Worm (Caenorhabditis elegans): Measurements from ENCODE around the gene C45B2.8.

C45B2.8 gene

ce11 chrX:6087676-6088075 is at the start of gene C45B2.8:
Gene C45B2.8 (plus strand): TSS chrX:6087976.
- no peak for TF ChIP-seq nhr-10 (tag; optimal IDR thresholded peaks at IDR 0.05)
- TF ChIP-seq skn-1 (tag; optimal IDR thresholded peaks at IDR 0.05), result no peak
- no peak for TF ChIP-seq madf-9 (GFP tag; conservative IDR thresholded peaks at IDR 0.05)
- no peak for TF ChIP-seq lin-13 (GFP tag; optimal IDR thresholded peaks at IDR 0.05)
- TF ChIP-seq ZK337.2 (GFP tag; IDR thresholded peaks at IDR 0.05), result no peak
- TF ChIP-seq gei-8 (GFP tag; optimal IDR thresholded peaks at IDR 0.05), result no peak
- TF ChIP-seq zfp-3 (GFP tag; conservative IDR thresholded peaks at IDR 0.05), result no peak
- no peak for TF ChIP-seq tra-1 (GFP tag; IDR thresholded peaks at IDR 0.05)
- TF ChIP-seq daf-12 (tag; optimal IDR thresholded peaks at IDR 0.05), result no peak
- TF ChIP-seq unc-39 (tag; optimal IDR thresholded peaks at IDR 0.05), result no peak
- TF ChIP-seq ama-1 (optimal IDR thresholded peaks at IDR 0.05), result no peak

ce11 chrX:6039544-6039943 is 48.2 kb upstream of the C45B2.8 start, which contains the start of gene hsp-25:
Gene hsp-25 (minus strand): TSS chrX:6039644.
- no peak for TF ChIP-seq mep-1 (tag; optimal IDR thresholded peaks at IDR 0.05)
- TF ChIP-seq attf-4 (tag; optimal IDR thresholded peaks at IDR 0.05), result no peak
- TF ChIP-seq nhr-102 (tag; optimal IDR thresholded peaks at IDR 0.05), result no peak
- peak in 1 of 2 experiments; percentile 72 for TF ChIP-seq unc-62 (GFP tag; optimal IDR thresholded peaks at IDR 0.05 in 1 of 2)
- no peak for TF ChIP-seq unc-62 (tag; optimal IDR thresholded peaks at IDR 0.05)
- no peak for TF ChIP-seq F26F4.8 (GFP tag; conservative IDR thresholded peaks at IDR 0.05)
- TF ChIP-seq jun-1 (tag; optimal IDR thresholded peaks at IDR 0.05), result no peak
- no peak for TF ChIP-seq mdl-1 (tag; optimal IDR thresholded peaks at IDR 0.05)
- TF ChIP-seq aha-1 (tag), result peak; percentile 29

- no peak for TF ChIP-seq tag-97 (GFP tag; IDR thresholded peaks at IDR 0.05)
- TF ChIP-seq Y48G9A.11 (GFP tag; IDR thresholded peaks at IDR 0.05), result no peak
- no peak for TF ChIP-seq dmd-8 (GFP tag; IDR thresholded peaks at IDR 0.05)
- TF ChIP-seq snpc-1.2 (GFP tag; IDR thresholded peaks at IDR 0.05), result no peak
- TF ChIP-seq daf-16 (GFP tag; optimal IDR thresholded peaks at IDR 0.05), result peak in 1 of 2 experiments; percentile 22
- no peak for TF ChIP-seq daf-16 (tag; optimal IDR thresholded peaks at IDR 0.05)
- TF ChIP-seq set-16 (GFP tag; IDR thresholded peaks at IDR 0.05), result peak; percentile 78
- no peak for TF ChIP-seq rbr-2 (tag; optimal IDR thresholded peaks at IDR 0.05)
- no peak for TF ChIP-seq lsy-2 (tag; optimal IDR thresholded peaks at IDR 0.05)
- no peak for TF ChIP-seq Y75B8A.6 (GFP tag; IDR thresholded peaks at IDR 0.05)
- TF ChIP-seq nhr-28 (tag; optimal IDR thresholded peaks at IDR 0.05), result no peak
- no peak for TF ChIP-seq F37D6.2 (tag; optimal IDR thresholded peaks at IDR 0.05)
- TF ChIP-seq mdl-1 (tag; optimal IDR thresholded peaks at IDR 0.05), result no peak
- TF ChIP-seq ceh-20 (GFP tag; IDR thresholded peaks at IDR 0.05), result no peak
- TF ChIP-seq D1046.2 (GFP tag; IDR thresholded peaks at IDR 0.05), result no peak
- TF ChIP-seq nhr-76 (tag; optimal IDR thresholded peaks at IDR 0.05), result no peak
- TF ChIP-seq hif-1 (tag; optimal IDR thresholded peaks at IDR 0.05), result no peak
- no peak for TF ChIP-seq madf-5 (GFP tag; IDR thresholded peaks at IDR 0.05)
- TF ChIP-seq fos-1 (tag; optimal IDR thresholded peaks at IDR 0.05), result no peak
- TF ChIP-seq unc-62 (GFP tag; optimal IDR thresholded peaks at IDR 0.05 in 1 of 2), result peak in 1 of 2 experiments; percentile 74
- no peak for TF ChIP-seq unc-62 (tag; optimal IDR thresholded peaks at IDR 0.05)
- TF ChIP-seq lin-29 (GFP tag; IDR thresholded peaks at IDR 0.05), result no peak
- no peak for TF ChIP-seq lir-3 (tag; optimal IDR thresholded peaks at IDR 0.05)
- no peak for TF ChIP-seq F49E8.2 (tag; optimal IDR thresholded peaks at IDR 0.05; ENCODE audit: borderline replicate concordance)
- TF ChIP-seq mxl-3 (GFP tag; optimal IDR thresholded peaks at IDR 0.05), result peak; percentile 2
- TF ChIP-seq aha-1 (tag), result peak; percentile 73
- no peak for TF ChIP-seq aly-2 (tag; optimal IDR thresholded peaks at IDR 0.05)
- TF ChIP-seq daf-8 (GFP tag; IDR thresholded peaks at IDR 0.05), result no peak
These were observed 47.2 kb upstream of the C45B2.8 start for ce11 chrX:6040435-6041093.
